Worm (Caenorhabditis elegans) whole organism, L4/young adult: ENCODE measurements around the gene Y69A2AR.31.

Source experiments
- W03F9.2 ChIP-seq: fragments of 150-350 bp; optimal IDR thresholded peaks from 2 replicates; lab custom pipeline; 2014; ENCODE audit warnings: missing biosample characterization, missing genetic modification characterization
- dao-5 ChIP-seq: sonication (generic microtip); optimal IDR thresholded peaks from 2 replicates; lab custom pipeline; 2016; ENCODE audit warnings: missing genotype, missing genetic modification characterization, moderate library complexity, missing compliant biosample characterization
- him-1 ChIP-seq: sonication (generic microtip); optimal IDR thresholded peaks from 2 replicates; lab custom pipeline; 2016; ENCODE audit warnings: missing genotype, missing genetic modification reagents, missing genetic modification characterization, missing compliant biosample characterization

- no peak for TF ChIP-seq him-1 (tag; lab: Kevin White, UChicago)
- TF ChIP-seq dao-5 (tag; lab: Kevin White, UChicago) = no peak
- no peak for TF ChIP-seq W03F9.2 (tag; lab: Kevin White, UChicago)
Measured at ce11 chrIV:2670664-2671063, 6.9 kb upstream of the Y69A2AR.31 start.
